Fruit fly (Drosophila melanogaster): ENCODE data around the gene SamDC.

DNA sequence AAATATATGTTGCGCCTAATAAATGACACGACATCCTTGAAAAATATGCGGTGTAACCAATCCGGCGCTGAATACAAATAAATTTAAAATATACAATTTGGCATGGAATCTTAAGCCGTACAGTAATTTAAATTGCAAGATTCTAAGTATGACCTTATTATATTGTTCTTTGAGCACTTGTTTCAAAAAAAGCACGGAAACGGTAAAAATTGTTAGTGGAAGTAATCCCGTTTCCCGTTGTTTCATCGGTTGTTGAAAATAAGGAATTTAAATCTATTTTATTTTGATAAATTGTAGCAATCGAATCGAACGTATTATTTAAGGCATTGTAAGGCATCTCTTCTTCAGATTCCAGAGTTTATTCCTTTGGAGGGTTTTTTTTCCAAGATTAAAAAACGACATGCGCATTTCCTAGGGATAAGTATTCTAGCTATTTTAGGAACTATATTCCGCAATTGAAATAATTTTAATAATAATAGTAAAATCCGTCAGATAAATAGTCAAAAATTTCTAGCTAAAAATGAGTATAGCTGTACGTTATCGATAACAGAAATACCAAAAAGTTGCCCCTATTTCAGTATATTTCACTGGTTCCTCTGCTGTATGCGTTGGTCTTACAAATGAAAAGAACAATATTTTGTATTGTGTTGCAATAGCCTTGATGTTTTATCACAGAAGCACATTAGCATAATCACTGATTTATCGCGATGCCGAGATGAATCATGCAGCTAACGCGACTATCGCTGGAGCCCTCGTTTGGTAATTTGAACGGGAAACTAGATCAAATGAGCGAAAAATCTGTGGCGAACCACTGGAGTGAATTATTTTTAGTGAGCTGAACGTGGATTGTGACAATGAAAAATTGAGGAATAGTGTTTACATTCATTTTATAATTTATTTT is 5.9 kb upstream of the SamDC start, which contains the start of gene GATAd:
- TF ChIP-seq CG8478 (optimal IDR thresholded peaks at IDR 0.05) (no peak), CTCF (optimal IDR thresholded peaks at IDR 0.05) (peak in 1 of 2 experiments; percentile 1)

Measured in S2 (cell line).